Worm (Caenorhabditis elegans) whole organism, L1 larva: Measurements from ENCODE around the gene W03G11.4.
A peak's percentile ranks its signal among the peaks of the same experiment; 100 is the strongest.

ENCODE experiments used
- C04F5.9 ChIP-seq: sonication (generic microtip); optimal IDR thresholded peaks from 2 replicates; lab custom pipeline; 2016; ENCODE audit warnings: missing genetic modification characterization, missing compliant biosample characterization
- C34B4.2 ChIP-seq: sonication (generic microtip); optimal IDR thresholded peaks from 2 replicates; lab custom pipeline; 2017; ENCODE audit warnings: mild to moderate bottlenecking, missing genetic modification characterization, missing compliant biosample characterization
- Y116A8C.19 ChIP-seq: sonication (generic microtip); optimal IDR thresholded peaks from 2 replicates; lab custom pipeline; 2016; ENCODE audit warnings: missing compliant biosample characterization, missing genetic modification characterization, borderline replicate concordance
- aha-1 ChIP-seq: fragments of 150-350 bp; optimal IDR thresholded peaks from 2 replicates; lab custom pipeline; 2014; ENCODE audit warnings: missing biosample characterization, missing genetic modification characterization
- alr-1 ChIP-seq: fragments of 200-800 bp; sonication (Bioruptor generic); optimal IDR thresholded peaks from 2 replicates; lab custom pipeline; 2018; ENCODE audit warnings: borderline replicate concordance, mild to moderate bottlenecking, missing genetic modification characterization, missing compliant biosample characterization
- blmp-1 ChIP-seq: fragments of 150-350 bp; optimal IDR thresholded peaks from 2 replicates; lab custom pipeline; 2014; ENCODE audit warnings: missing biosample characterization, missing genetic modification characterization
- ceh-63 ChIP-seq: fragments of 200-800 bp; sonication (Bioruptor generic); optimal IDR thresholded peaks from 2 replicates; lab custom pipeline; 2018; ENCODE audit warnings: mild to moderate bottlenecking, missing genetic modification characterization, missing compliant biosample characterization
- ceh-82 ChIP-seq, 3 experiments: fragments of 150-350 bp in 1 of 3; sonication (generic microtip) in 2 of 3; optimal IDR thresholded peaks; 2 replicates each; lab custom pipeline; 2014 to 2017; ENCODE audit warnings: missing biosample characterization in 3 of 3, missing genetic modification characterization in 3 of 3
- ceh-88 ChIP-seq: fragments of 200-800 bp; sonication (Bioruptor generic); IDR thresholded peaks from 2 replicates; pipeline ENCODE4 v1.3.6; 2022; ENCODE audit warnings: missing genetic modification characterization, missing compliant biosample characterization
- ces-1 ChIP-seq: fragments of 150-350 bp; optimal IDR thresholded peaks from 2 replicates; lab custom pipeline; 2014; ENCODE audit warnings: missing biosample characterization, missing genetic modification reagents, missing genetic modification characterization
- dpl-1 ChIP-seq, 3 experiments: fragments of 150-350 bp in 2 of 3; sonication (generic microtip) in 1 of 3; optimal IDR thresholded peaks; 2 replicates each; lab custom pipeline; 2014 to 2017; ENCODE audit warnings: missing biosample characterization in 3 of 3, missing genetic modification characterization in 3 of 3, missing genetic modification reagents in 3 of 3
- dsc-1 ChIP-seq: sonication (generic microtip); optimal IDR thresholded peaks from 2 replicates; lab custom pipeline; 2016; ENCODE audit warnings: mild to moderate bottlenecking, missing genetic modification characterization, missing compliant biosample characterization
- egl-13 ChIP-seq: sonication (generic microtip); optimal IDR thresholded peaks from 2 replicates; lab custom pipeline; 2016; ENCODE audit warnings: missing genotype, missing genetic modification reagents, missing genetic modification characterization, missing compliant biosample characterization
- elt-3 ChIP-seq, 6 experiments: fragments of 150-350 bp in 1 of 6; sonication (generic microtip); optimal IDR thresholded peaks; 2 replicates each; lab custom pipeline; 2017 to 2018; ENCODE audit warnings: missing biosample characterization in 6 of 6, missing genetic modification characterization in 6 of 6, inconsistent platforms in 1 of 6
- fkh-4 ChIP-seq: sonication (generic microtip); optimal IDR thresholded peaks from 2 replicates; lab custom pipeline; 2016; ENCODE audit warnings: missing compliant biosample characterization, missing genetic modification characterization, borderline replicate concordance
- fkh-8 ChIP-seq: sonication (generic microtip); optimal IDR thresholded peaks from 2 replicates; lab custom pipeline; 2016; ENCODE audit warnings: mild to moderate bottlenecking, missing genetic modification characterization, missing compliant biosample characterization
- fos-1 ChIP-seq: fragments of 150-350 bp; optimal IDR thresholded peaks from 2 replicates; lab custom pipeline; 2014; ENCODE audit warnings: missing biosample characterization, missing genetic modification characterization
- grh-1 ChIP-seq: fragments of 200-800 bp; sonication (Bioruptor generic); IDR thresholded peaks from 2 replicates; pipeline ENCODE4 v1.3.6; 2022; ENCODE audit warnings: missing genetic modification reagents, missing genetic modification characterization, missing compliant biosample characterization
- hlh-17 ChIP-seq: fragments of 200-800 bp; sonication (Bioruptor generic); optimal IDR thresholded peaks from 2 replicates; lab custom pipeline; 2018; ENCODE audit warnings: missing genetic modification characterization, mild to moderate bottlenecking, missing compliant biosample characterization, moderate library complexity, borderline replicate concordance
- hlh-4 ChIP-seq: sonication (generic microtip); optimal IDR thresholded peaks from 2 replicates; lab custom pipeline; 2016; ENCODE audit warnings: mild to moderate bottlenecking, missing genetic modification characterization, missing compliant biosample characterization
- hpl-2 ChIP-seq: fragments of 150-350 bp; optimal IDR thresholded peaks from 2 replicates; lab custom pipeline; 2014; ENCODE audit warnings: missing biosample characterization, missing genetic modification reagents, missing genetic modification characterization
- irx-1 ChIP-seq: sonication (generic microtip); optimal IDR thresholded peaks from 2 replicates; lab custom pipeline; 2016; ENCODE audit warnings: missing genetic modification characterization, missing compliant biosample characterization
- lin-13 ChIP-seq: fragments of 150-350 bp; optimal IDR thresholded peaks from 2 replicates; lab custom pipeline; 2014; ENCODE audit warnings: missing biosample characterization, missing genetic modification reagents, missing genetic modification characterization
- lin-14 ChIP-seq: fragments of 200-800 bp; sonication (Bioruptor generic); optimal IDR thresholded peaks from 2 replicates; lab custom pipeline; 2018; ENCODE audit warnings: mild to moderate bottlenecking, missing genetic modification characterization, moderate library complexity, missing compliant biosample characterization
- lin-15B ChIP-seq: fragments of 150-350 bp; sonication (generic microtip); optimal IDR thresholded peaks from 3 replicates; lab custom pipeline; 2014; ENCODE audit warnings: missing biosample characterization, missing genetic modification characterization
- lin-35 ChIP-seq, 2 experiments: fragments of 150-350 bp; optimal IDR thresholded peaks; 2 replicates each; lab custom pipeline; 2014; ENCODE audit warnings: missing biosample characterization in 2 of 2, missing genetic modification characterization in 2 of 2, missing genetic modification reagents in 2 of 2
- lir-3 ChIP-seq: sonication (generic microtip); optimal IDR thresholded peaks from 2 replicates; lab custom pipeline; 2016; ENCODE audit warnings: mild to moderate bottlenecking, missing genetic modification characterization, moderate library complexity, missing compliant biosample characterization; ENCODE audit not compliant: poor library complexity
- mef-2 ChIP-seq: fragments of 150-350 bp; optimal IDR thresholded peaks from 2 replicates; lab custom pipeline; 2014; ENCODE audit warnings: missing biosample characterization, missing genetic modification characterization
- nhr-12 ChIP-seq: sonication (generic microtip); optimal IDR thresholded peaks from 2 replicates; lab custom pipeline; 2017; ENCODE audit warnings: missing biosample characterization, missing genetic modification characterization
- nhr-20 ChIP-seq: sonication (generic microtip); optimal IDR thresholded peaks from 2 replicates; lab custom pipeline; 2016; ENCODE audit warnings: mild to moderate bottlenecking, missing genetic modification characterization, missing compliant biosample characterization
- nhr-237 ChIP-seq: fragments of 150-350 bp; optimal IDR thresholded peaks from 2 replicates; lab custom pipeline; 2014; ENCODE audit warnings: missing biosample characterization, missing genetic modification characterization
- nhr-28 ChIP-seq: fragments of 150-350 bp; optimal IDR thresholded peaks from 2 replicates; lab custom pipeline; 2014; ENCODE audit warnings: missing biosample characterization, missing genetic modification characterization
- nhr-47 ChIP-seq: sonication (generic microtip); optimal IDR thresholded peaks from 2 replicates; lab custom pipeline; 2016; ENCODE audit warnings: mild to moderate bottlenecking, missing genetic modification characterization, moderate library complexity, missing compliant biosample characterization
- nhr-71 ChIP-seq: sonication (generic microtip); optimal IDR thresholded peaks from 2 replicates; lab custom pipeline; 2016; ENCODE audit warnings: mild to moderate bottlenecking, missing genetic modification characterization, moderate library complexity, missing compliant biosample characterization
- nhr-76 ChIP-seq: sonication (generic microtip); optimal IDR thresholded peaks from 2 replicates; lab custom pipeline; 2017; ENCODE audit warnings: missing biosample characterization, missing genetic modification characterization
- nhr-84 ChIP-seq: sonication (generic microtip); optimal IDR thresholded peaks from 2 replicates; lab custom pipeline; 2017; ENCODE audit warnings: missing biosample characterization, missing genetic modification characterization
- pag-3 ChIP-seq: sonication (generic microtip); optimal IDR thresholded peaks from 2 replicates; lab custom pipeline; 2017; ENCODE audit warnings: missing genetic modification characterization, mild to moderate bottlenecking, missing compliant biosample characterization, antibody characterized with exemption, borderline replicate concordance; ENCODE audit not compliant: insufficient read depth
- rnt-1 ChIP-seq: sonication (generic microtip); optimal IDR thresholded peaks from 2 replicates; lab custom pipeline; 2016; ENCODE audit warnings: mild to moderate bottlenecking, missing genetic modification characterization, moderate library complexity, missing compliant biosample characterization
- skn-1 ChIP-seq: fragments of 150-350 bp; optimal IDR thresholded peaks from 2 replicates; lab custom pipeline; 2014; ENCODE audit warnings: missing biosample characterization, missing genetic modification characterization
- snpc-4 ChIP-seq: fragments of 150-350 bp; optimal IDR thresholded peaks from 2 replicates; lab custom pipeline; 2014; ENCODE audit warnings: missing biosample characterization, missing genetic modification characterization
- sptf-1 ChIP-seq: fragments of 150-350 bp; optimal IDR thresholded peaks from 2 replicates; lab custom pipeline; 2014; ENCODE audit warnings: missing biosample characterization, missing genetic modification characterization
- swsn-7 ChIP-seq: sonication (generic microtip); optimal IDR thresholded peaks from 2 replicates; lab custom pipeline; 2016; ENCODE audit warnings: missing genetic modification characterization, missing compliant biosample characterization
- tbx-2 ChIP-seq: sonication (generic microtip); optimal IDR thresholded peaks from 2 replicates; lab custom pipeline; 2016; ENCODE audit warnings: missing genetic modification characterization, missing compliant biosample characterization
- unc-130 ChIP-seq: fragments of 150-350 bp; optimal IDR thresholded peaks from 2 replicates; lab custom pipeline; 2017; ENCODE audit warnings: missing biosample characterization, missing genetic modification characterization, inconsistent platforms
- unc-30 ChIP-seq: sonication (generic microtip); optimal IDR thresholded peaks from 2 replicates; lab custom pipeline; 2017; ENCODE audit warnings: missing biosample characterization, missing genetic modification characterization
- unc-62 ChIP-seq: fragments of 150-350 bp; optimal IDR thresholded peaks from 2 replicates; lab custom pipeline; 2014; ENCODE audit warnings: missing biosample characterization, missing genetic modification reagents, missing genetic modification characterization
- ztf-11 ChIP-seq, 2 experiments: sonication (generic microtip); optimal IDR thresholded peaks; 2 replicates each; lab custom pipeline; 2016 to 2017; ENCODE audit warnings: missing genetic modification characterization in 2 of 2, missing biosample characterization in 1 of 2, missing compliant biosample characterization in 1 of 2
- ztf-4 ChIP-seq: fragments of 150-350 bp; optimal IDR thresholded peaks from 2 replicates; lab custom pipeline; 2014; ENCODE audit warnings: missing biosample characterization, missing genetic modification characterization

Gene W03G11.4

DNA sequence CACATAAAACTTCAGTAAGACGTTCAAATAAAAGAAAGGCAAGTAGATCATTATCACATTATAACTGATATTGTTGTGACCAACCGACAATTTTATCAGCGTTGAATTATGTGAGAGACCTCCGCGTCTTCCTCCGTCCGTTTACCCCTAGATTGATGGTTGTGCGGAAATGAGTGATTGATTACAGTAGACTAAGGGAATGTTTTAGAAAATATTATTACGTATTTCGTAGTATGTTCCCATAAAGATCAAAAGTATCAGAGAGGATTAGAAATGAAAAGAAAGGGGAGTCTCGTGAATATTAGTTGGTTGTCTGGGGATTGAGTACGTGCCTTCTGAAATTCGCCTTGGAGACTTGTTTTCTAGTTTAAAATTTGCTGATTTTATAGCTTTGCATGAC is 54.2 kb downstream of the W03G11.4 start:
- TF ChIP-seq ces-1 (GFP tag; lab: Kevin White, UChicago) (no peak), lin-14 (peak; percentile 51), blmp-1 (peak; percentile 23), elt-3 (tag; optimal IDR thresholded peaks at IDR 0.05; lab: Kevin White, UChicago) (peak in 2 of 6 experiments; percentile 21 to 57), fkh-8 (tag; lab: Kevin White, UChicago) (peak; percentile 49), C04F5.9 (no peak), nhr-71 (tag; lab: Kevin White, UChicago) (peak; percentile 28), tbx-2 (tag; lab: Kevin White, UChicago) (no peak)

DNA sequence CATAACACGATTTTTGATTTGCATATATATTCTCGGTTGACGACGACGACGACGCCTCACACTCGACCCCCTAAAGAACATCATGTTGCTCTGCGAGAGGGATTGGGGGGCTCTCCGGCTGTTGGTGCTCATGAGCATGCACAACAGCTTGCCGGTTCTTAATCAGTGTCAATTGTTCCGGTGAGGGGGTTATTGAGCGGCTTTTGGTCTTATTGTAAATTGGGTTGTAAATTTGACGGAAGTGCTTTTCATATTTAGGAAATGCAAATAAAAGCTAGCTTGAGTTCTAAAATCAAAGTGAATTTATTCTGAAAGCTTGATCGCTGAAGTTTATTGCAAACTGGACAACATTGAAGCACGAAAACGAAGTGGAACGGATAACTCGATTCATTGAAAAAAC is 55.0 kb downstream of the W03G11.4 start:
- TF ChIP-seq Y116A8C.19 (no peak), dsc-1 (tag; lab: Kevin White, UChicago) (peak; percentile 4), egl-13 (tag; lab: Kevin White, UChicago) (no peak), lin-15B (tag; lab: Kevin White, UChicago) (no peak), mef-2 (tag; lab: Kevin White, UChicago) (no peak), swsn-7 (tag; lab: Kevin White, UChicago) (no peak), ceh-88 (GFP tag; lab: Robert Waterston, UW) (no peak), lin-14 (no peak)

DNA sequence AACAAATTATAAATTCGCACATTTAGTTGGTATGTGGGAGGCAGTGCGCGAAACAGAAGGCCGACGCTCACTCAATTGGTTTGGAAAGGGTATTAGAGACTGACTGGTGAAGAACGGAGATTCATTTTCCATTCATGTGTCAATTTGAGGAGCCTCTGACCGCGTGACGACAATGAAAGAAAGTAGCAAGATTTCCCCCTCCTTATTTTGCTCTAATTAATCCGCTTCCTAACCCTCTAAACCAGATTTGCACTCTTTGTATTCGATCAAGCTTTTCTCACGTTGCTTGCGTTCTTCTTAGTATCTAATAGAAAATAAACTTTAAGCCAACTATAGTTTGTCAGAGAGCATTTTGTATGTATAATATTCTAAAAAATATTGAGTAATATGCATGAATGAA is 56.8 kb downstream of the W03G11.4 start:
- TF ChIP-seq nhr-28 (tag; lab: Kevin White, UChicago) (no peak), dsc-1 (tag; lab: Kevin White, UChicago) (peak; percentile 75)

DNA sequence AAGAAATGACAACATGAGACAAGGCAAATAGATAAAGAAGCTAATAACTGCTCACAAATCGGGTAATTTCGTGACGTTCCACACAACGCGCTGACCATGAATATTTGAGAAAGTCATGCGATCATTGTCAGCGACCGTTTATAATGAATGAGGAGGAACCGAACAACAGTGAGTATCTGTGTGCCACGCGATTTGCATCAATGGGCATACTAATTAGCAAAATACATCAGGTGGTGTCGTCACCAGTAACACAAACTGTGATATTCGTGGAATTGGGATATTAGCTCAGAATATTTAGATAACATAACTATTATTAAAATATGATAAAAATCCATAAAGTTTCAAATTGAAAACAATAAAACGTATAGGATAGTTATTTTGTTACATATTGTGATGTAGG is 58.3 kb downstream of the W03G11.4 start:
- TF ChIP-seq nhr-47 (tag; lab: Kevin White, UChicago) (peak; percentile 34), nhr-84 (tag; lab: Kevin White, UChicago) (no peak), lir-3 (no peak), nhr-12 (tag; lab: Kevin White, UChicago) (no peak), aha-1 (tag; lab: Kevin White, UChicago) (no peak), unc-30 (tag; lab: Kevin White, UChicago) (no peak), alr-1 (no peak), hlh-4 (tag; lab: Kevin White, UChicago) (no peak), hpl-2 (no peak), fkh-4 (tag; lab: Kevin White, UChicago) (peak; percentile 7), rnt-1 (no peak), lin-35 (GFP tag; optimal IDR thresholded peaks at IDR 0.05; lab: Kevin White, UChicago) (no peak), ztf-4 (tag; lab: Kevin White, UChicago) (no peak), dpl-1 (GFP tag; optimal IDR thresholded peaks at IDR 0.05; lab: Kevin White, UChicago) (no peak), ceh-82 (tag; optimal IDR thresholded peaks at IDR 0.05; lab: Kevin White, UChicago) (no peak), ceh-63 (GFP tag; lab: Kevin White, UChicago) (no peak), unc-130 (tag; lab: Kevin White, UChicago) (no peak), pag-3 (tag; lab: Kevin White, UChicago) (no peak), skn-1 (no peak), fos-1 (tag; lab: Kevin White, UChicago) (no peak), lin-13 (GFP tag; lab: Kevin White, UChicago) (no peak), snpc-4 (no peak), sptf-1 (tag; lab: Kevin White, UChicago) (no peak), Y116A8C.19 (no peak), nhr-20 (tag; lab: Kevin White, UChicago) (no peak), C34B4.2 (tag; lab: Kevin White, UChicago) (no peak), nhr-76 (tag; lab: Kevin White, UChicago) (no peak), ztf-11 (tag; optimal IDR thresholded peaks at IDR 0.05; lab: Kevin White, UChicago) (peak in 1 of 2 experiments; percentile 1), nhr-237 (no peak), irx-1 (tag; lab: Kevin White, UChicago) (no peak), unc-62 (no peak), hlh-17 (GFP tag; lab: Kevin White, UChicago) (no peak), grh-1 (GFP tag; lab: Robert Waterston, UW) (no peak)
